Worm (Caenorhabditis elegans) whole organism, mixed stage, embryonic: Measurements from ENCODE around the gene Y45F3A.9.
A peak's percentile ranks its signal among the peaks of the same experiment; 100 is the strongest.

Experiments
- M03D4.4 ChIP-seq: sonication (generic microtip); optimal IDR thresholded peaks from 2 replicates; lab custom pipeline; 2017; ENCODE audit warnings: mild to moderate bottlenecking, missing genetic modification characterization, missing compliant biosample characterization
- bed-3 ChIP-seq: fragments of 200-800 bp; sonication (Bioruptor generic); optimal IDR thresholded peaks from 3 replicates; lab custom pipeline; 2018; ENCODE audit warnings: mild to moderate bottlenecking, missing genetic modification characterization, moderate library complexity, missing compliant biosample characterization
- blmp-1 ChIP-seq: fragments of 150-350 bp; optimal IDR thresholded peaks from 2 replicates; lab custom pipeline; 2014; ENCODE audit warnings: missing biosample characterization, missing genetic modification characterization
- ceh-43 ChIP-seq: fragments of 200-800 bp; sonication (Bioruptor generic); optimal IDR thresholded peaks from 2 replicates; lab custom pipeline; 2018; ENCODE audit warnings: mild to moderate bottlenecking, missing genetic modification characterization, moderate library complexity, missing compliant biosample characterization
- ceh-83 ChIP-seq: fragments of 200-800 bp; sonication (Bioruptor generic); optimal IDR thresholded peaks from 2 replicates; lab custom pipeline; 2018; ENCODE audit warnings: mild to moderate bottlenecking, missing genetic modification characterization, missing compliant biosample characterization
- ces-1 ChIP-seq: fragments of 150-350 bp; optimal IDR thresholded peaks from 2 replicates; lab custom pipeline; 2014; ENCODE audit warnings: missing biosample characterization, missing genetic modification reagents, missing genetic modification characterization
- cnd-1 ChIP-seq: fragments of 200-800 bp; sonication (Bioruptor generic); optimal IDR thresholded peaks from 2 replicates; lab custom pipeline; 2018; ENCODE audit warnings: mild to moderate bottlenecking, missing genetic modification characterization, missing compliant biosample characterization
- drap-1 ChIP-seq: fragments of 200-800 bp; sonication (Bioruptor generic); optimal IDR thresholded peaks from 3 replicates; lab custom pipeline; 2018; ENCODE audit warnings: mild to moderate bottlenecking, missing genetic modification characterization, missing compliant biosample characterization
- elt-1 ChIP-seq: sonication (generic microtip); optimal IDR thresholded peaks from 2 replicates; lab custom pipeline; 2017; ENCODE audit warnings: missing genetic modification characterization, mild to moderate bottlenecking, missing compliant biosample characterization, antibody characterized with exemption, moderate library complexity, borderline replicate concordance; ENCODE audit not compliant: insufficient read depth
- flh-1 ChIP-seq: fragments of 200-800 bp; sonication (Bioruptor generic); optimal IDR thresholded peaks from 2 replicates; lab custom pipeline; 2018; ENCODE audit warnings: mild to moderate bottlenecking, missing genetic modification characterization, moderate library complexity, missing compliant biosample characterization
- ham-2 ChIP-seq: fragments of 200-800 bp; sonication (Bioruptor generic); optimal IDR thresholded peaks from 2 replicates; lab custom pipeline; 2018; ENCODE audit warnings: mild to moderate bottlenecking, missing genetic modification characterization, missing compliant biosample characterization
- hlh-1 ChIP-seq: fragments of 150-350 bp; optimal IDR thresholded peaks from 2 replicates; lab custom pipeline; 2014; ENCODE audit warnings: missing biosample characterization, missing genetic modification reagents, missing genetic modification characterization
- lin-13 ChIP-seq: fragments of 150-350 bp; optimal IDR thresholded peaks from 2 replicates; lab custom pipeline; 2014; ENCODE audit warnings: missing biosample characterization, missing genetic modification characterization
- lin-32 ChIP-seq: fragments of 200-800 bp; sonication (Bioruptor generic); optimal IDR thresholded peaks from 2 replicates; lab custom pipeline; 2018; ENCODE audit warnings: mild to moderate bottlenecking, missing genetic modification characterization, missing compliant biosample characterization
- lsy-2 ChIP-seq: fragments of 150-350 bp; optimal IDR thresholded peaks from 2 replicates; lab custom pipeline; 2014; ENCODE audit warnings: missing biosample characterization, missing genetic modification characterization
- mab-5 ChIP-seq: fragments of 150-350 bp; optimal IDR thresholded peaks from 2 replicates; lab custom pipeline; 2014; ENCODE audit warnings: missing biosample characterization, missing genetic modification characterization
- mep-1 ChIP-seq: fragments of 150-350 bp; optimal IDR thresholded peaks from 2 replicates; lab custom pipeline; 2017; ENCODE audit warnings: missing biosample characterization, missing genetic modification reagents, missing genetic modification characterization, inconsistent platforms
- mls-2 ChIP-seq: sonication (generic microtip); optimal IDR thresholded peaks from 2 replicates; lab custom pipeline; 2016; ENCODE audit warnings: mild to moderate bottlenecking, missing genetic modification characterization, moderate library complexity, missing compliant biosample characterization
- nhr-12 ChIP-seq: fragments of 150-350 bp; optimal IDR thresholded peaks from 2 replicates; lab custom pipeline; 2014; ENCODE audit warnings: missing biosample characterization, missing genetic modification characterization
- nhr-237 ChIP-seq: fragments of 150-350 bp; optimal IDR thresholded peaks from 2 replicates; lab custom pipeline; 2014; ENCODE audit warnings: missing biosample characterization, missing genetic modification characterization
- nhr-28 ChIP-seq: fragments of 150-350 bp; optimal IDR thresholded peaks from 2 replicates; lab custom pipeline; 2014; ENCODE audit warnings: missing biosample characterization, missing genetic modification characterization
- nhr-76 ChIP-seq: sonication (generic microtip); optimal IDR thresholded peaks from 2 replicates; lab custom pipeline; 2017; ENCODE audit warnings: missing biosample characterization, missing genetic modification characterization
- pha-4 ChIP-seq: fragments of 150-350 bp; optimal IDR thresholded peaks from 2 replicates; lab custom pipeline; 2018; ENCODE audit warnings: missing biosample characterization, missing genetic modification reagents, missing genetic modification characterization
- sem-2 ChIP-seq: fragments of 200-800 bp; sonication (Bioruptor generic); optimal IDR thresholded peaks from 2 replicates; lab custom pipeline; 2018; ENCODE audit warnings: mild to moderate bottlenecking, missing genetic modification characterization, missing compliant biosample characterization
- snpc-4 ChIP-seq: fragments of 150-350 bp; optimal IDR thresholded peaks from 2 replicates; lab custom pipeline; 2014; ENCODE audit warnings: missing biosample characterization, missing genetic modification characterization
- tbx-8 ChIP-seq: fragments of 200-800 bp; sonication (Bioruptor generic); optimal IDR thresholded peaks from 2 replicates; lab custom pipeline; 2018; ENCODE audit warnings: mild to moderate bottlenecking, missing genetic modification characterization, moderate library complexity, missing compliant biosample characterization
- unc-120 ChIP-seq: sonication (generic microtip); optimal IDR thresholded peaks from 2 replicates; lab custom pipeline; 2017; ENCODE audit warnings: missing genetic modification characterization, missing compliant biosample characterization; ENCODE audit not compliant: poor library complexity, severe bottlenecking
- unc-39 ChIP-seq: fragments of 150-350 bp; optimal IDR thresholded peaks from 2 replicates; lab custom pipeline; 2014; ENCODE audit warnings: missing biosample characterization, missing genetic modification characterization
- zip-8 ChIP-seq: fragments of 150-350 bp; optimal IDR thresholded peaks from 2 replicates; lab custom pipeline; 2014; ENCODE audit warnings: missing biosample characterization, missing genetic modification characterization
- ztf-11 ChIP-seq: fragments of 150-350 bp; optimal IDR thresholded peaks from 2 replicates; lab custom pipeline; 2014; ENCODE audit warnings: missing biosample characterization, missing genetic modification characterization

Y45F3A.9 gene

ce11 chrIII:10604325-10604724 is 9.4 kb upstream of the Y45F3A.9 start:
- TF ChIP-seq mep-1 (tag; lab: Kevin White, UChicago), result no peak
- no peak for TF ChIP-seq sem-2 (GFP tag; lab: Kevin White, UChicago)
- TF ChIP-seq mab-5 (tag; lab: Kevin White, UChicago), result no peak
- no peak for TF ChIP-seq ceh-43 (GFP tag; lab: Kevin White, UChicago)
- no peak for TF ChIP-seq hlh-1 (tag; lab: Kevin White, UChicago)
- no peak for TF ChIP-seq bed-3 (GFP tag; lab: Kevin White, UChicago)
- TF ChIP-seq ham-2, result no peak
- TF ChIP-seq nhr-28 (tag; lab: Kevin White, UChicago), result no peak
- no peak for TF ChIP-seq ceh-83 (GFP tag; lab: Kevin White, UChicago)
- no peak for TF ChIP-seq snpc-4 (tag; lab: Kevin White, UChicago)
- TF ChIP-seq tbx-8 (GFP tag; lab: Kevin White, UChicago), result no peak
- no peak for TF ChIP-seq ces-1 (GFP tag; lab: Kevin White, UChicago)

DNA sequence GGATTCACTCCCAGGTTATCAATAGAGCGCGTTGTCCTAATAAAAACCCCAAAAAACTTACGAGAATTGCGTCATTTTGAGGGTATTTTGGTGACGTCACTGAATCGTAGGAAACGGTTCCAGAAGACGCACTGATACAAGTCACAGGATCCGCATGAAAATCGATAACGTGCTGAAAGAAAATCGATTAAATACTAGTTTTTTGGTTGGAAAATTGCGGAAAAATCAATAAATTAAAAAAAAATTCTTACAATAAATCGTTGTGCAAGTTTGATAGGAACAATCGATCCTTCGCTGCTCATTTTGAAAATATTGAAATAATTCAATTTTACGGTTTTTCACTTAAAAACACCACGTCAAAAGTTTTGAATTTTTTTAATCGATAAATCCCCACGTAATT is 8.3 kb upstream of the Y45F3A.9 start, which contains the start of gene Y39A1A.2:
Gene Y39A1A.2, minus strand, starts transcription at position 319 of the 400 bp plus-strand sequence.
- peak; percentile 76 for TF ChIP-seq zip-8
- no peak for TF ChIP-seq flh-1 (GFP tag; lab: Kevin White, UChicago)
- TF ChIP-seq, all 35 proteins: peak for 1

- TF ChIP-seq mls-2 (tag; lab: Kevin White, UChicago), result no peak
- TF ChIP-seq, all 35 proteins: peak for 0
These were observed 5.9 kb upstream of the Y45F3A.9 start for ce11 chrIII:10600894-10601293.

DNA sequence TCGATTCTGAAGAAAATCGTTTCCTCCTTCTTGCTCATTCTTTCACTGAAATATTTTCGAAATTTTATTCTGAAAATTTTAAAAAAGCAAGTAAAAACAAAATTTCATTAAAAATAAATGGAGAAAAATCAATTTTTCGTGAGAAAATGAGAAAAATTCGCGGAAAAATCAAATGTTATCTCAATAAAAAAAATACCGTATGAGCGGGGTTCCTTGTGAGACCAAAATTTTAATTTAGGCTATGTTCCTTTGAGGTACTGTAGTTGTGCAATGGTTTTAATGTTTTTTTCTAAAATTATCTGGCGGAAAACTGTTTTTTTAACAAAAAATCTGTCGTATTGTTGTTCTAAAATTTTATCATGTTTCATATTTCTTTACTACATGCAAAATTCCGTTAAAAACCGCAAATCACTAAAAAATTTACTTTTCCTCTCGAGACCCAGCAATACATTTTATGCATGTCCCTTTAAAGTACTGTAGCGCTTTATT is 5.2 kb upstream of the Y45F3A.9 start, which contains the start of gene epg-6:
Gene epg-6, minus strand, starts transcription at position 51 of the 489 bp plus-strand sequence.
- TF ChIP-seq flh-1 (GFP tag; lab: Kevin White, UChicago) (no peak), hlh-1 (tag; lab: Kevin White, UChicago) (no peak), cnd-1 (tag; lab: Kevin White, UChicago) (no peak)

- TF ChIP-seq hlh-1 (tag; lab: Kevin White, UChicago) (no peak), ces-1 (GFP tag; lab: Kevin White, UChicago) (peak; percentile 54), drap-1 (no peak), bed-3 (GFP tag; lab: Kevin White, UChicago) (no peak), M03D4.4 (tag; lab: Kevin White, UChicago) (no peak), sem-2 (GFP tag; lab: Kevin White, UChicago) (no peak), flh-1 (GFP tag; lab: Kevin White, UChicago) (no peak), lin-32 (GFP tag; lab: Kevin White, UChicago) (no peak), ztf-11 (tag; lab: Kevin White, UChicago) (no peak), elt-1 (no peak), ceh-43 (GFP tag; lab: Kevin White, UChicago) (no peak), blmp-1 (tag; lab: Kevin White, UChicago) (no peak), zip-8 (no peak), ceh-83 (GFP tag; lab: Kevin White, UChicago) (no peak), lsy-2 (tag; lab: Kevin White, UChicago) (peak; percentile 58), unc-120 (tag; lab: Kevin White, UChicago) (no peak), lin-13 (peak; percentile 36), cnd-1 (tag; lab: Kevin White, UChicago) (no peak), pha-4 (tag; lab: Kevin White, UChicago) (peak; percentile 51), mep-1 (tag; lab: Kevin White, UChicago) (peak; percentile 64), nhr-76 (tag; lab: Kevin White, UChicago) (no peak), nhr-28 (tag; lab: Kevin White, UChicago) (no peak), nhr-237 (tag; lab: Kevin White, UChicago) (peak; percentile 15), nhr-12 (tag; lab: Kevin White, UChicago) (no peak)
These were observed 4.7 kb upstream of the Y45F3A.9 start for ce11 chrIII:10599699-10600098.

DNA sequence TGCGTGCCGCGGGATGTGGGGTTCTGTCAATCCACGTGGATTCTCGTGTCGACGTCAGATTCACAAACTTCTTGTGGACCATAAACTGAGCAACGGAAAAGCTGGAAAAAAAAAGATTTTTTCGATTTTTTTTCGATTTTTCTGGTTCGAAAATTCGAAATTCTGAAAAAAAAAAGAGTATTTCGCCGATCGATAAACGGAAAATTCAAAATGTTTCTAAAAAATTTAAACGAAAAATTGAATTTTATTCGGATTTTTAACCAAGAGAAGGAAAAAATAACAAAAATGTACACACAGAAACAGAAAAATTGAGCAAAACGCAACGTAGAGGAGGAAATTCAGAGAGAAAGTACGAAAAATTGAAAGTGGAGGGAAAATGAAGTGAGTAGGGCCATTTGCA is 1.4 kb upstream of the Y45F3A.9 start, which contains the start of gene Y39A1A.3:
Gene Y39A1A.3, minus strand, starts transcription at position 101 of the 400 bp plus-strand sequence.
- TF ChIP-seq mls-2 (tag; lab: Kevin White, UChicago), result no peak
- no peak for TF ChIP-seq unc-39
- no peak for TF ChIP-seq sem-2 (GFP tag; lab: Kevin White, UChicago)
- TF ChIP-seq M03D4.4 (tag; lab: Kevin White, UChicago), result no peak
- TF ChIP-seq nhr-237 (tag; lab: Kevin White, UChicago), result no peak
- no peak for TF ChIP-seq bed-3 (GFP tag; lab: Kevin White, UChicago)
- no peak for TF ChIP-seq elt-1
- no peak for TF ChIP-seq lin-13
- TF ChIP-seq nhr-76 (tag; lab: Kevin White, UChicago), result no peak
- TF ChIP-seq ztf-11 (tag; lab: Kevin White, UChicago), result no peak
- TF ChIP-seq mep-1 (tag; lab: Kevin White, UChicago), result no peak
- TF ChIP-seq tbx-8 (GFP tag; lab: Kevin White, UChicago), result no peak
- TF ChIP-seq, all 35 proteins: peak for 0
